Worm (Caenorhabditis elegans) whole organism, early embryonic: ENCODE data around the gene lrx-1.

Experiments used
- B0310.2 ChIP-seq: sonication (generic microtip); optimal IDR thresholded peaks from 2 replicates; lab custom pipeline; 2016; ENCODE audit warnings: mild to moderate bottlenecking, missing genetic modification characterization, missing compliant biosample characterization
- F13C5.2 ChIP-seq: sonication (generic microtip); optimal IDR thresholded peaks from 2 replicates; lab custom pipeline; 2017; ENCODE audit warnings: mild to moderate bottlenecking, missing genetic modification characterization, inconsistent platforms, missing compliant biosample characterization
- aly-1 ChIP-seq: sonication (generic microtip); optimal IDR thresholded peaks from 2 replicates; lab custom pipeline; 2016; ENCODE audit warnings: missing genetic modification characterization, missing compliant biosample characterization
- ama-1 ChIP-seq: fragments of 150-350 bp; optimal IDR thresholded peaks from 2 replicates; lab custom pipeline; 2014
- ets-7 ChIP-seq: sonication (generic microtip); optimal IDR thresholded peaks from 2 replicates; lab custom pipeline; 2016; ENCODE audit warnings: missing genotype, missing genetic modification characterization, missing compliant biosample characterization
- flt-1 ChIP-seq: fragments of 200-800 bp; sonication (Bioruptor generic); IDR thresholded peaks from 2 replicates; pipeline ENCODE4 v1.3.6; 2022; ENCODE audit warnings: missing genetic modification characterization, missing compliant biosample characterization
- hmbx-1 ChIP-seq: sonication (generic microtip); optimal IDR thresholded peaks from 2 replicates; lab custom pipeline; 2016; ENCODE audit warnings: mild to moderate bottlenecking, missing genetic modification characterization, missing compliant biosample characterization
- hmg-4 ChIP-seq: fragments of 200-800 bp; sonication (Bioruptor generic); optimal IDR thresholded peaks from 2 replicates; lab custom pipeline; 2018; ENCODE audit warnings: mild to moderate bottlenecking, missing genetic modification characterization, missing compliant biosample characterization
- hnd-1 ChIP-seq: sonication (generic microtip); optimal IDR thresholded peaks from 2 replicates; lab custom pipeline; 2016; ENCODE audit warnings: missing genetic modification characterization, missing compliant biosample characterization
- pes-1 ChIP-seq: fragments of 200-800 bp; sonication (Bioruptor generic); IDR thresholded peaks from 2 replicates; pipeline ENCODE4 v1.3.6; 2022; ENCODE audit warnings: missing genetic modification reagents, missing genetic modification characterization, missing compliant biosample characterization
- scrt-1 ChIP-seq: fragments of 200-800 bp; sonication (Bioruptor generic); IDR thresholded peaks from 2 replicates; pipeline ENCODE4 v1.3.6; 2022; ENCODE audit warnings: missing genetic modification characterization, missing compliant biosample characterization
- sea-1 ChIP-seq: fragments of 200-800 bp; sonication (Bioruptor generic); conservative IDR thresholded peaks from 2 replicates; pipeline ENCODE4 v1.3.6; 2022; ENCODE audit warnings: missing genetic modification characterization, missing compliant biosample characterization
- tra-4 ChIP-seq: sonication (generic microtip); optimal IDR thresholded peaks from 2 replicates; lab custom pipeline; 2017; ENCODE audit warnings: missing genetic modification characterization, missing compliant biosample characterization

ce11 chrV:12275714-12276113 lies 23.3 kb downstream of the lrx-1 start:
- no peak for TF ChIP-seq flt-1 (GFP tag; lab: Robert Waterston, UW)
- no peak for TF ChIP-seq ets-7 (tag; lab: Kevin White, UChicago)
- no peak for TF ChIP-seq pes-1
- TF ChIP-seq tra-4: no peak
- TF ChIP-seq B0310.2 (tag; lab: Kevin White, UChicago): no peak
- TF ChIP-seq ama-1 (lab: Kevin White, UChicago): no peak
- no peak for TF ChIP-seq F13C5.2
- no peak for TF ChIP-seq sea-1
- TF ChIP-seq scrt-1: no peak
- TF ChIP-seq hmg-4 (GFP tag; lab: Kevin White, UChicago): no peak
- no peak for TF ChIP-seq hnd-1
- no peak for TF ChIP-seq hmbx-1 (tag; lab: Kevin White, UChicago)
- TF ChIP-seq aly-1 (tag; lab: Kevin White, UChicago): no peak
